Worm (Caenorhabditis elegans): ENCODE data around the gene C25A6.1.
A peak's percentile ranks its signal among the peaks of the same experiment; 100 is the strongest.

C25A6.1 gene

DNA sequence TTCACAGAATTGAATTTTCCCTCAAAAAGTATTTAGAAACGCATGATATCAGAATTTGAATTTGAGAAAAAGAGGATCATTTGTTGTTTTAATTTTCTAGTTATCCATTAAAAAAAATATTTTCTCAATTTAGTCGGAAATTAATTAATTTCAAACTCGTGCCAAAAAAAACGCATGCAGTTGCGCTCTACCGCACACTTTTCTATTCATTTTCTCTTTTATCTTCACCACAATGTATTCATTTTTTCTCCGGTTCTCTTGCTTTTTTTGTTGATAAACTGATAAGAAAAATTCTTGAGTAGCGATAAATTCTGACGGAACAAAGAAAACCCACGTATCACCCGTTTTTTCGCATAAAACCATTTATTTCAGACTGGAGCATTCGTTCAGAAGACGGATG, 24.7 kb downstream of the C25A6.1 start, which contains the start of gene acl-6:
Gene acl-6, plus strand, starts transcription at position 367 of the 400 bp plus-strand sequence.
- TF ChIP-seq egl-27 (tag; optimal IDR thresholded peaks at IDR 0.05) = no peak
- TF ChIP-seq mdl-1 (tag; optimal IDR thresholded peaks at IDR 0.05) = peak in 1 of 2 experiments; percentile 76
- TF ChIP-seq mxl-2 (GFP tag; conservative IDR thresholded peaks at IDR 0.05) = no peak
- peak; percentile 67 for TF ChIP-seq mxl-3 (GFP tag; optimal IDR thresholded peaks at IDR 0.05)
- peak; percentile 79 for TF ChIP-seq aha-1 (tag)
- no peak for TF ChIP-seq unc-62 (GFP tag; optimal IDR thresholded peaks at IDR 0.05 in 1 of 2)
- TF ChIP-seq unc-62 (tag; optimal IDR thresholded peaks at IDR 0.05) = no peak
- no peak for TF ChIP-seq daf-8 (GFP tag; IDR thresholded peaks at IDR 0.05)
- TF ChIP-seq ctbp-1 (GFP tag; IDR thresholded peaks at IDR 0.05) = no peak
- TF ChIP-seq php-3 (GFP tag; IDR thresholded peaks at IDR 0.05) = peak; percentile 85
- TF ChIP-seq lin-39 (tag; optimal IDR thresholded peaks at IDR 0.05) = no peak
- TF ChIP-seq ceh-20 (GFP tag; IDR thresholded peaks at IDR 0.05) = 0 out of 2 replicates have a peak, but pooled peaks have one; percentile 31
- TF ChIP-seq cey-2 (tag; optimal IDR thresholded peaks at IDR 0.05; ENCODE audit: borderline replicate concordance, insufficient read depth) = no peak
- TF ChIP-seq Y105C5A.15 (GFP tag; IDR thresholded peaks at IDR 0.05) = no peak
- no peak for TF ChIP-seq spr-3 (GFP tag; optimal IDR thresholded peaks at IDR 0.05)
- TF ChIP-seq lin-1 (GFP tag; IDR thresholded peaks at IDR 0.05) = 0 out of 2 replicates have a peak, but pooled peaks have one; percentile 34
- no peak for TF ChIP-seq R02D3.7 (tag; optimal IDR thresholded peaks at IDR 0.05)
- TF ChIP-seq set-16 (GFP tag; IDR thresholded peaks at IDR 0.05) = no peak
- no peak for TF ChIP-seq skn-1 (tag; optimal IDR thresholded peaks at IDR 0.05)
- no peak for TF ChIP-seq D1046.2 (GFP tag; IDR thresholded peaks at IDR 0.05)
- peak; percentile 89 for TF ChIP-seq dve-1 (tag; optimal IDR thresholded peaks at IDR 0.05; ENCODE audit: insufficient read depth)
- no peak for TF ChIP-seq lin-29 (GFP tag; IDR thresholded peaks at IDR 0.05)
- TF ChIP-seq nhr-111 (GFP tag; optimal IDR thresholded peaks at IDR 0.05) = no peak
- no peak for TF ChIP-seq madf-9 (GFP tag; conservative IDR thresholded peaks at IDR 0.05)
- peak; percentile 71; the same call in 1 of the 2 replicates for TF ChIP-seq tra-1 (GFP tag; IDR thresholded peaks at IDR 0.05)
- TF ChIP-seq F10B5.3 (tag; optimal IDR thresholded peaks at IDR 0.05) = no peak
- no peak for TF ChIP-seq T20F7.1 (GFP tag; optimal IDR thresholded peaks at IDR 0.05)
- peak; percentile 81 for TF ChIP-seq mep-1 (tag; optimal IDR thresholded peaks at IDR 0.05)
- TF ChIP-seq ces-1 (GFP tag; optimal IDR thresholded peaks at IDR 0.05) = no peak
- TF ChIP-seq ceh-44 (GFP tag; IDR thresholded peaks at IDR 0.05) = no peak
- TF ChIP-seq saeg-2 (GFP tag; IDR thresholded peaks at IDR 0.05) = no peak
- TF ChIP-seq dmd-9 (GFP tag; IDR thresholded peaks at IDR 0.05) = no peak
- no peak for TF ChIP-seq nhr-41 (GFP tag; IDR thresholded peaks at IDR 0.05)
- TF ChIP-seq ZK546.5 (tag; optimal IDR thresholded peaks at IDR 0.05) = no peak
- TF ChIP-seq nhr-6 (tag; optimal IDR thresholded peaks at IDR 0.05) = peak; percentile 47
- TF ChIP-seq ZK337.2 (GFP tag; IDR thresholded peaks at IDR 0.05) = no peak
- no peak for TF ChIP-seq aly-2 (tag; optimal IDR thresholded peaks at IDR 0.05)
- no peak for TF ChIP-seq nhr-25 (tag; optimal IDR thresholded peaks at IDR 0.05; ENCODE audit: borderline replicate concordance, insufficient read depth)
- TF ChIP-seq nhr-237 (tag; optimal IDR thresholded peaks at IDR 0.05) = no peak
- TF ChIP-seq arid-1 (GFP tag; conservative IDR thresholded peaks at IDR 0.05) = no peak
- TF ChIP-seq daf-19 (GFP tag; conservative IDR thresholded peaks at IDR 0.05) = no peak
- peak; percentile 10 for TF ChIP-seq rbr-2 (tag; optimal IDR thresholded peaks at IDR 0.05)
- peak; percentile 99 for TF ChIP-seq pqm-1 (tag; optimal IDR thresholded peaks at IDR 0.05)
- peak; percentile 79 for TF ChIP-seq mes-2 (tag; optimal IDR thresholded peaks at IDR 0.05; ENCODE audit: poor library complexity, severe bottlenecking)
- TF ChIP-seq F26F4.8 (GFP tag; conservative IDR thresholded peaks at IDR 0.05) = no peak
- no peak for TF ChIP-seq zfp-2 (tag; optimal IDR thresholded peaks at IDR 0.05)
- TF ChIP-seq egl-43 (GFP tag; IDR thresholded peaks at IDR 0.05) = no peak
- no peak for TF ChIP-seq ceh-62 (tag; optimal IDR thresholded peaks at IDR 0.05)
- TF ChIP-seq zag-1 (tag; optimal IDR thresholded peaks at IDR 0.05) = no peak
- TF ChIP-seq vab-7 (GFP tag; IDR thresholded peaks at IDR 0.05) = no peak
- no peak for TF ChIP-seq sdz-12 (GFP tag; optimal IDR thresholded peaks at IDR 0.05)
- no peak for TF ChIP-seq attf-4 (tag; optimal IDR thresholded peaks at IDR 0.05)

Data from whole organism, L4 larva.